Fruit fly (Drosophila melanogaster): ENCODE results near the gene pros.

The pros gene

DNA sequence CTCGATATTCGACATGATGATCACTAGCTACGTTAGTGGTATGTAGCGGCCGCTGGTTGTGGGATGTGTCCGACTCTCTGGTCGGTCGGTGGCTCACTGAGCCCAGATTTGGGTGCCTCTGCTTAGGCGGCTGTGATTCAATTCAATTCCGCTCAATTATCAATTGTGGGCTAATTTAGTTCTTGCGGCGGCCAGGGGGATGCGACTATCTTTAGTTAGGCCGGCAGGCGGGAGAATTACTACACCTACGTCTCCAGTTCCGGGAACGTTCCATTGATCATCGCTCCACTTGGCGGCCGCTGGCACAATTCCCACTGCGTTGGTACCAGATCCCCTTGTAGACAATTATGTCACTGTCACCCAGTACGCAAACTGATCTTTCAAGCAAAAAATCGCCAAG lies 90.3 kb downstream of the pros start, which contains the start of the genes bumpel and CG45676:
bumpel (minus strand) TSS at position 101 of the 400 bp plus-strand sequence.
CG45676 (plus strand) TSS at position 318 of the 400 bp plus-strand sequence.
- TF ChIP-seq ttk (optimal IDR thresholded peaks at IDR 0.05) (no peak), h (optimal IDR thresholded peaks at IDR 0.05) (no peak), insv (optimal IDR thresholded peaks at IDR 0.05) (no peak)

DNA sequence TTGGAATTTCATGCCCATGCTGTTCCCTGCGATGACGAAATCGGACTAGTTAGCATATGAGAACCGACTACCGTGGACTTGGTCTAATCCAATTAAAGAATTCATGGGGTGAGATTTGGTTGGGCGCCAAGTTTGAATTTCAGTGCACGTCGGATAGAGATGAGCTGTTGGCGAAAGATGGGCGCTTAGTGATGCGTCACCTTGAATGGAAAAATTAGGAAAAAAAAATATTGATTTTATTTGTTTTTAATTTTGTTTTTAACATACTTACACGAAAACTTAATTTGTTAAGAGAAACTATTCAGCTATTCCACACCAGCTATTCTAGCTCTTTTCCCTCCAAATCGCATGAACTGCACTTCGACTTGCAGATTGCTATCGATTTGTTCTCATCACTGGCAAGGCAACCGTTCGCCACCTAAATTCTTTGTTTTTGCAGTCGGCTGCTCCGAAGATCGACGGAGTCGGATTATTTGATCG lies 93.4 kb downstream of the pros start, which contains the start of the genes ninaG and Sptz:
ninaG (minus strand) TSS at position 51 of the 480 bp plus-strand sequence.
Sptz (plus strand) TSS at position 450 of the 480 bp plus-strand sequence.
- no peak for TF ChIP-seq Myc (optimal IDR thresholded peaks at IDR 0.05)
- no peak for TF ChIP-seq insv (optimal IDR thresholded peaks at IDR 0.05)
- no peak for TF ChIP-seq ttk (optimal IDR thresholded peaks at IDR 0.05)
- no peak for TF ChIP-seq psq (optimal IDR thresholded peaks at IDR 0.05)
- TF ChIP-seq h (optimal IDR thresholded peaks at IDR 0.05): no peak
- no peak for TF ChIP-seq Sin3A (optimal IDR thresholded peaks at IDR 0.05)

DNA sequence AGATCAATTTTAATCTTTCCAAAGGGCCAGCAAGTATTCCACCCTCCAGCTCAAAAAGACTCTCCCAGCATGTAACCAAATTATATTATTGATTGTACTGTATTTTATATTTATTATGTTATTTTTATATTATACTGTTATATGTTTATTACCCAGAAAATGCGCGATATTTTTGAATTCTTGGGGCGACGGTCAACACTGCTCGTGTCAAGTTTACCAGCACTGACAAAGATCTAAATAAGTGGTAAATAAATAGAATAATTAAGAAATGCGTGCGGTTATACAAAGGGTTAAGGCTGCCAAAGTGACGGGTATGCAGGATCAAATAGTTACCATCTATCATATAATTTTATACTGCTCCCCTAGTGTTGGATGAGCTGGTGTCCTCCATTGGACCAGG lies 101.5 kb downstream of the pros start, which contains the start of gene Dtd:
Dtd (plus strand) TSS at position 248 of the 400 bp plus-strand sequence.
- TF ChIP-seq Myc (optimal IDR thresholded peaks at IDR 0.05) (no peak), insv (optimal IDR thresholded peaks at IDR 0.05) (no peak), h (optimal IDR thresholded peaks at IDR 0.05) (no peak), Sin3A (optimal IDR thresholded peaks at IDR 0.05) (no peak)

DNA sequence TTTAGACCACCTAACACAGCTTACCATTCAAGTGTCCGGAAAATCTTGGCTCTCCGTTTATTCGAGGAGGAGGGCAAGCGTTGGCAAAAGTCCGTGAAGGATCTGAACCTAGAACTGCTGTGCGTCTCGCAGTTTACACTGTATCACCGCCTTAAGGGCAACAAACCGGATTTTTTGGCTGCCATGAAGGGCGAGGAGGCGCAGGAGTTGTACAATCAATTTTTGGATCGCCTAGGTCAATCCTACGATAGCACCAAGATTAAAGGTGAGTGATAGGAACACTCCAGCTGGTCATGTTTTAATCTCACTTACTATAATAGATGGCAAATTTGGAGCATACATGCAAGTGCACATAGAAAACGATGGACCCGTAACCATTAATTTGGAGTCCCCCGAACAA lies 102.0 kb downstream of the pros start:
- TF ChIP-seq Myc (optimal IDR thresholded peaks at IDR 0.05): no peak
- no peak for TF ChIP-seq Sin3A (optimal IDR thresholded peaks at IDR 0.05)
- no peak for TF ChIP-seq h (optimal IDR thresholded peaks at IDR 0.05)
- no peak for TF ChIP-seq psq (optimal IDR thresholded peaks at IDR 0.05)
- no peak for TF ChIP-seq insv (optimal IDR thresholded peaks at IDR 0.05)
- no peak for TF ChIP-seq ttk (optimal IDR thresholded peaks at IDR 0.05)

DNA sequence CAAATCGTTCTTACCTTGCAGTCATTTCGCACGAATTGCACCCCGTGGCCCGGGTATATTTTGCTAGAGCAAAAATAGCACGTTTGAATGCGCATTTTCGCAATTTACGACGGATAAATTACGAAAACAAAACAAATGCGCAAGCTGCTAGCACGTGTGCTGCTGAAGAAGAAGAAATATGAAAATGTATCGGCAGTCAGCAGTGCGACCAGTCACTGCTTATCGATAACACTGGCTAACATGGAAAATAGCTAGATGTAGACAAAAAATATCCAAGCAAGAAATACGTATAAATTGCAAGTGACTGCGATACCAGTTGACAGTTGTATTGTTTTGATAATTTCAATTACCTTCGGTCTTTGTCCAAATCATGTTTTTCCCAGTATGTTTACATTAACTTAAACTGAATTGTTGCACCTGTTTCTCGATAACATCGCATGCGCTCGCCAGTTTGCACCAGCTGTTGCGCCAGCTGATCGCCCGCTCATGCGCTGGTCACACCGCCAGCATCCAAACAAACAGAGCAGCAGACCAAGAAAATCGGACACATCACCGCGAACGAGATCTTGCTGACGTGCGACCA lies 103.2 kb downstream of the pros start, which contains the start of the genes RpL24-like and CG5276:
RpL24-like (minus strand) TSS at position 188 of the 583 bp plus-strand sequence.
CG5276 (plus strand) TSS at position 344 of the 583 bp plus-strand sequence.
- TF ChIP-seq Myc (optimal IDR thresholded peaks at IDR 0.05) (no peak), ttk (optimal IDR thresholded peaks at IDR 0.05) (no peak), psq (optimal IDR thresholded peaks at IDR 0.05) (no peak), h (optimal IDR thresholded peaks at IDR 0.05) (no peak), Sin3A (optimal IDR thresholded peaks at IDR 0.05) (no peak), insv (optimal IDR thresholded peaks at IDR 0.05) (no peak)

DNA sequence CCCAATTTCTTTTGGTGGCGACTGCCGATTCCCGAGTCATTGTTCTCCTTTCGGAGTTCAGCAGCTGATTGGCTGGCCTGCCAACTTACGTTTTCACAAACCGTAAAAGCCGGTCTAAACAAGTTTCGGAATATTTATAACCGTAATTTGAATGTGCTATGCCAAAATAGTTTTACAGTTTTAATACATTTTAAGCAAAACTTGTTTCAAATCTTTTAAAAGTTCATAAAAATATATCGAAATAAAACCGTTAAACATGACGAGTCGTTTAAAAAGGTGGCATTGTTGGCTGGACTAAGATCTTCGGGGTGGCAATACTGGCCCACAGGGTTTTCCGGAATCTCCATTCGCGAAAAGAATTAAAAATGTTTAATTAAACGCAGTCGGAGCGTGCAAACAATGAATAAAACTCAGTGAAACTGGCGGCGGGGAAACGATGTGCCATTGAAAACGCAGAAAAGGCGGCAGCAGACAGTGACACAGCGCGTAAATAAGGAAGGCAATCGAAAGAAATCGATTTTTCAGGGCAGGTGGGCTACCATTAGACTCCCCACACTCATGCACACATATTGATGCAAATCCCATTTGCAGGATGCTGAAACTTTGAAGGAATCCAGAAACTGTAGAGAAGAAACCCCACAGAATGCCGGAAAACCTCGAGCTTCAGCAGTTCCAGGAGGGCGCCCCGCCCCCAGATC lies 107.4 kb downstream of the pros start, which contains the start of the genes Exd2 and CG5281:
Exd2 (minus strand) TSS at position 167 of the 698 bp plus-strand sequence.
CG5281 (plus strand) TSS at position 314 of the 698 bp plus-strand sequence.
- TF ChIP-seq Sin3A (optimal IDR thresholded peaks at IDR 0.05) (no peak), psq (optimal IDR thresholded peaks at IDR 0.05) (no peak), h (optimal IDR thresholded peaks at IDR 0.05) (no peak)

DNA sequence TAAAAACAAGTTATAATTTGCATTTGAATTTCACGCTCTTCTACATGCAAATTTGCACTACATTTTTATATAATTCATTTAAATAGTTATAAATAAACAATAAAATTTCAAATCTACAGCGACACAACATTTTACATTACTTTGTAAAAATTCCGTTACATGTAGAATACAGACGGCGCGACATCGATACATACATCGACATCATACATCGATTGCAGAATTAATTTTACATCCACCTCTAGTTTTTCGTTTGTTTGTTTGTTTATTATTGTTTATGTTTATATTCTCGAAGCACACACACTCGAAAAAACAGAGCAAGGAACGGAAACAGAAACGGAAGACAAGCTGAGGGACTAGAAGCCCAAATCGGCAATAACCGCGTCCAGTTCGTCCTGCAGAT lies 109.2 kb downstream of the pros start, which contains the start of gene CG17230:
CG17230 (plus strand) TSS at position 258 of the 400 bp plus-strand sequence.
- TF ChIP-seq Myc (optimal IDR thresholded peaks at IDR 0.05) (no peak), psq (optimal IDR thresholded peaks at IDR 0.05) (no peak), ttk (optimal IDR thresholded peaks at IDR 0.05) (no peak), Sin3A (optimal IDR thresholded peaks at IDR 0.05) (no peak), h (optimal IDR thresholded peaks at IDR 0.05) (no peak), insv (optimal IDR thresholded peaks at IDR 0.05) (no peak)

DNA sequence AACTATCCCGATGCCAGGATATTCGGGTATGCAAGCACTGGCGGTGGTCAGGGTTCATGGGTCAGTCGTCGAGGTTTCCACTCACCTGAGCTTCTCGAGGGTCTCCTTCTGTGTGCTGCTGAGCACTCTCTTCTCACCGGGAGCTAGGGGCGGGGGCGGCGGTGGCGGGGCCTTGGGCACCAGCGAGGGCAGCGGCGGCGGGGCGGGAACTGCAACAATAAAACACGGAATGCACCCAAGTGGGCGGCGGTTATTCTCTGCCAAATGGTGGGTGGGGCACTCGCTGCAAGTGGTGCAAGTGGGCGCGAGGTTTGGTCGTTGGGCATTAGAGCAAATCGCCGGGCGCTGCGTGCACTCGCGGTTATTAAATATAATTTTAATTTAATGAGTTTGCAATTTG lies 112.8 kb downstream of the pros start:
- TF ChIP-seq Myc (optimal IDR thresholded peaks at IDR 0.05) (no peak), insv (optimal IDR thresholded peaks at IDR 0.05) (no peak), psq (optimal IDR thresholded peaks at IDR 0.05) (no peak), h (optimal IDR thresholded peaks at IDR 0.05) (no peak), ttk (optimal IDR thresholded peaks at IDR 0.05) (no peak), Sin3A (optimal IDR thresholded peaks at IDR 0.05) (no peak)

DNA sequence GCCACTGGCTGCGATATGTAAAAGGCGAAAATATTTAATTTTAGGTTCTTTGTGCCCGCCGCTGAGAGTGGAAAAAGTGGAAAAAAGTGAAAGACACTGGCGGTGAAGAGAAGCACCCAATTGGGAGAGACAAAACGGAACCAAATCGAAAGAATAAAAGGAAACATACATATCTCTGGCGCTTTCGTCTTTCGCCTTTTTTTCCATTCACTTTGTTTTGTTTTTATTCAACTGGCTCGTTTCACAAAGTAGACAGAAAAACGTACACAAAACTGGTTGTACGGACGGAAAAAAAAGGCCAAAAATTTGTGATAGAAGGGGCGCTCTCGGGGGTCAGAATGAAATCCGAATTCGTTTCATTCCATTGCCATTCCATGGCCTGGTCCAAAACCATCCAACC lies 121.4 kb downstream of the pros start:
- no peak for TF ChIP-seq Sin3A (optimal IDR thresholded peaks at IDR 0.05)
- no peak for TF ChIP-seq h (optimal IDR thresholded peaks at IDR 0.05)
- TF ChIP-seq insv (optimal IDR thresholded peaks at IDR 0.05): no peak
- no peak for TF ChIP-seq ttk (optimal IDR thresholded peaks at IDR 0.05)
- TF ChIP-seq psq (optimal IDR thresholded peaks at IDR 0.05): no peak
- TF ChIP-seq Myc (optimal IDR thresholded peaks at IDR 0.05): no peak

DNA sequence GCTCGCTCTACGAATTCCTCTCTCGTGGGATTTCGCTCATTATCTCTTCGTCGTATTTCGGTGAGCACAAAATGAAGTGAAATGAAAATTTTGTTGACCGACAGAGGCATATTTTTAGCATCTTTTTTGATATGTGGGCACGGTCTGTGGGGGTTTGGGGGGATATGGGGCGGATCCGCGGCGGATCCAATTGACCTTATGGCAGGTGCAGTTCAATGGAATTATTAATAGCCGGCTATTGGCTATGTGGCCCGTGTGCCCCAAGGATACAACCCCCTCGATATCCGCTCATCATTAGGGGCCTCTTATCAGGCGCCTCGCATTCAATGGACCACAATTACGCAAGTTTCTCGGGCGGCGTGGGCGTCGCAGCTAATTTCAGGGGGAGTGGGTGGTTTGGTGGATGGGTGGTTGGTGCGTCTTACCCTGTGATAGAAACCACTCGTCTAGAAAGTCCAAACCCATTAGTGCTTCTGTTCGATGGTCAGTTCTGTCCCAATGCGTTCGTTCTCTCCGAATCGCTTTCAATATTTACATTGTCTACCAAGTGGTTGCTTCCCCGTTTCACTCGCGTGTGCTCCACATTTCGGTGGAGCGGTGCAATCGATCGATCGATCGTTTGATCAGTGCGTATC lies 123.0 kb downstream of the pros start, which contains the start of gene sals:
sals (minus strand) TSS at position 585 of the 635 bp plus-strand sequence.
- TF ChIP-seq Myc (optimal IDR thresholded peaks at IDR 0.05) (no peak), ttk (optimal IDR thresholded peaks at IDR 0.05) (no peak), Sin3A (optimal IDR thresholded peaks at IDR 0.05) (no peak), h (optimal IDR thresholded peaks at IDR 0.05) (no peak), insv (optimal IDR thresholded peaks at IDR 0.05) (no peak), psq (optimal IDR thresholded peaks at IDR 0.05) (no peak)

DNA sequence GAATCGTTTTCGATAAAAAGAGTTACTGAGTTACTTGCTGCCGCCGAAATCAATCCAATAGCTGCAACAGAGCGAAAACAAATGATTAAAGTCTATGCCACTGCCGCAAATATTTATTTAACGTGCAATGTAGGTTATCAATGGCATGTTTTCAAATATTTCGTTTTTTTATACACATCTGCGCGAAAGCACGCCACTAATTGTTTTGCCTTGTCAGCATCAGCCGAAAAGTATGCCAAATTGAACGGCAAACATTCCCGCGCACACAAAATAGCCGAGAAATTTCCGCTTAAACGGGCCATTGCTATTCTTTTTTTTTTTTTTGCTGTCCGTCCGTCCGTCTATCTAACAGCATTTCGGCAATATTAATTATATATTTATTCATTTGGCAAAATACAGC lies 123.8 kb downstream of the pros start:
- TF ChIP-seq ttk (optimal IDR thresholded peaks at IDR 0.05) (no peak), h (optimal IDR thresholded peaks at IDR 0.05) (no peak), insv (optimal IDR thresholded peaks at IDR 0.05) (no peak), psq (optimal IDR thresholded peaks at IDR 0.05) (no peak), Myc (optimal IDR thresholded peaks at IDR 0.05) (no peak), Sin3A (optimal IDR thresholded peaks at IDR 0.05) (no peak)
